Fruit fly (Drosophila melanogaster): ENCODE data around the gene CG31949.

DNA sequence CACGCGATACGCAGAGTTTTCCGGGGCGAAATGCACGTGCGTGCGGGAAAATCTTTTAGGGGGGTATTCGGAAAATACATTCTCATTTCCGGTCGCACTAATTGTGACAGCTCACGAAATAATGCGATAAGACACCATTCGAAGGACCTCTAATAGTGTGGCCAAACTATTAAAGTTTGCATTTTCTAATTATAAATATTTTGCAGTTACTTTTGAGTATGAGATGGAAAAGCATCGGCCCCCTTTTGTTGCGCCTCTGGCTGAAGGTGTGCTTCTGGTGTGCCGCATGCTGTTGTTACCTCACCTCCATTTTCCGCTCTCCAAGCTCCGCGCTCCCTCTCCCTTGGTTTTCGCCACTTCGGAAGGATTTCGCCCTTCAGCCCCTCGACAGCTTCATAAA is 14.3 kb downstream of the CG31949 start:
- TF ChIP-seq psq (optimal IDR thresholded peaks at IDR 0.05) (no peak), CG8478 (optimal IDR thresholded peaks at IDR 0.05) (no peak), EcR (GFP tag; optimal IDR thresholded peaks at IDR 0.05) (no peak), usp (GFP tag; optimal IDR thresholded peaks at IDR 0.05) (no peak), pan (optimal IDR thresholded peaks at IDR 0.05) (no peak)
